Worm (Caenorhabditis elegans): Measurements from ENCODE around the gene ndus-8.

ndus-8 gene

DNA sequence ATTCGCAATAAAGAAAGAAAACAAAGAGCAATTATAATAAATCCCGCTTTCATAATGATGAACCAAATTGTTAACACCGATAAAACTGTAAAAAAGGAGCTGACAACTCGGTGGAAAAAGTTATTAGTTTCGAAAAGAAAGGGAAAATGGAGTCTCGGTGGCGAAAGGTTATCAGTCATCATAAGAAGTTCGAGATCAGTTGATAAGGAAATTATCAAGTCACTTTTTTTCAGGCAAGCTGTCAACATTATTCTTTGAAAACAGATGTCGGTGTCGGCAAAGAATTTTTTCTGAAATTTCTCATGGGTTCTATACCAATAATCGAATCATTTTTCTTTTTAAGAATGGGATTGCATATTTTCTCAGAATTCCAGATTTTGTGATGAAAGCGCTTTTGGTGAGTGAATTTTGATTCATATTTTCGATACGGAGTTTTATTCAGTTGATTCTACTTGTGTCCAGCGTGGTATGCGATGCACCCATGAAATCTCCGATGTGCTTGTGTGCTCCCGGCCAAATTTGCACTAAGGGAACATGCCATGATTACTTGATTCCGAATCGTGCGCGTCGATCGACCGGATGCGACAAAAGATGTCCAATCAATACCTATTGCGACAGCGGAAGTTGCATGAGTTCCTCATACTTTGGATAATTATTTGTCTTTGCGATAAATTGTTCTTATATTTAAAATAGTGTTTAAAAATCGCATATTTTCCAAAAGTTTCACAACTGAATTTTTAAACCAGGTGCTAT lies 45.5 kb downstream of the ndus-8 start, which contains the start of the genes F37C12.21 and F37C12.10 (continued):
- TF ChIP-seq nhr-80 (tag; optimal IDR thresholded peaks at IDR 0.05), result peak; percentile 72

DNA sequence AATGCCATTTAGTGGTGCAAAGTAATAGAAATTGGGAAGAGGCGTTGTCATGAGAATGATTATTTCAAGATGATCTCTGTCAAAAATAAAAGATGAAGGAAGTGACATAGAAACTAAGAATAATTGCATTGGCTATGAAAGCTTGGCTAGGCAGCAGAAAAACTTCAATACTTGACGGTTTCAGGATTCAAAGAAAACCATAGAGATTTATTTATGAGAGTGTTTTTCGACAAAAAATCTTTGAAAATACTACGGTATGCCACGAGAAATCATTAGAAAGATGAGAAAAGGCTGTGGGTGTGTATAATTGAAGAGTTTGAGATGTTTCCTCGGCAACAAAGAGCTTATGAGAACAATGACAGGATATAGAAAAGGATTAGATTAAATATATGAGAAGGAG lies 48.5 kb downstream of the ndus-8 start, which contains the start of gene F37C12.14:
Gene F37C12.14, minus strand, starts transcription at position 101 of the 400 bp plus-strand sequence.
- no peak for TF ChIP-seq xnd-1 (tag; optimal IDR thresholded peaks at IDR 0.05)
- TF ChIP-seq Y53F4B.3 (GFP tag; IDR thresholded peaks at IDR 0.05), result no peak
- TF ChIP-seq madf-6 (GFP tag; IDR thresholded peaks at IDR 0.05), result no peak
- TF ChIP-seq B0019.2 (GFP tag; conservative IDR thresholded peaks at IDR 0.05), result no peak
- TF ChIP-seq gei-17 (GFP tag; optimal IDR thresholded peaks at IDR 0.05), result no peak
- no peak for TF ChIP-seq F52B5.7 (tag; optimal IDR thresholded peaks at IDR 0.05)
- TF ChIP-seq bed-1 (GFP tag; IDR thresholded peaks at IDR 0.05), result no peak
- TF ChIP-seq let-526 (GFP tag; IDR thresholded peaks at IDR 0.05), result no peak
- TF ChIP-seq Y67H2A.10 (GFP tag; conservative IDR thresholded peaks at IDR 0.05), result no peak
- no peak for TF ChIP-seq ceh-58 (GFP tag; IDR thresholded peaks at IDR 0.05)
- TF ChIP-seq rpc-1 (optimal IDR thresholded peaks at IDR 0.05), result no peak
- no peak for TF ChIP-seq rpc-1 (tag; optimal IDR thresholded peaks at IDR 0.05)
- TF ChIP-seq ets-4 (GFP tag; optimal IDR thresholded peaks at IDR 0.05), result no peak
- TF ChIP-seq lir-1 (GFP tag; conservative IDR thresholded peaks at IDR 0.05), result no peak
- TF ChIP-seq die-1 (tag; optimal IDR thresholded peaks at IDR 0.05), result no peak

DNA sequence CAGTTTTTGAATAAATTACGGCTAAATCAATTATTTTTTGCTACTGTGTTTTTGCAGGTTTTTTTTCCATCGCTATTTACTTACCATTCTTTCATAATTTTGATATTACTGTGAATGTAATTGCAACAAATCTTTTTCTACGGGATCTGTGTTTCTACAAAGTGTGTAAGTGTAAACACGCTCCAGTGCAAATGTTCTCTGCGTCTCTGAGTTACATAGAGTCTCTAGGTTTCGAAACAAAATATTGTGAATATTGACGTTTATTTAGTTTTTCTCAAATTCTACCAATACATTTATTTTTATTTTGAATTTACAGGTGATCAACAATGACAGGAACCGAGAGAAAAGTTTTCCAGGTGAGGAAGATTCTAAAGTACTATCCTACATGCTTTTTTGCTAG lies 50.0 kb downstream of the ndus-8 start, which contains the start of gene yju-2:
Gene yju-2, plus strand, starts transcription at position 315 of the 400 bp plus-strand sequence.
- TF ChIP-seq lin-35 (GFP tag; optimal IDR thresholded peaks at IDR 0.05) (peak in 1 of 3 experiments; percentile 57), egl-18 (GFP tag; IDR thresholded peaks at IDR 0.05) (no peak), B0019.2 (GFP tag; conservative IDR thresholded peaks at IDR 0.05) (no peak), F39B2.1 (GFP tag; IDR thresholded peaks at IDR 0.05) (no peak), Y79H2A.3 (GFP tag; conservative IDR thresholded peaks at IDR 0.05) (no peak), madf-6 (GFP tag; IDR thresholded peaks at IDR 0.05) (no peak), ztf-6 (GFP tag; IDR thresholded peaks at IDR 0.05) (no peak), F52B5.7 (tag; optimal IDR thresholded peaks at IDR 0.05) (no peak), zfh-2 (GFP tag; conservative IDR thresholded peaks at IDR 0.05) (no peak), mes-4 (tag; optimal IDR thresholded peaks at IDR 0.05) (no peak), ama-1 (optimal IDR thresholded peaks at IDR 0.05) (peak; percentile 16), ama-1 (GFP tag; optimal IDR thresholded peaks at IDR 0.05) (peak in 1 of 2 experiments; percentile 38), egl-44 (GFP tag; IDR thresholded peaks at IDR 0.05) (no peak), ccch-3 (GFP tag; optimal IDR thresholded peaks at IDR 0.05) (no peak), tlf-1 (GFP tag; optimal IDR thresholded peaks at IDR 0.05) (no peak), madf-3 (GFP tag; IDR thresholded peaks at IDR 0.05) (0 out of 2 replicates have a peak, but pooled peaks have one; percentile 47), nhr-179 (tag; optimal IDR thresholded peaks at IDR 0.05) (no peak), Y56A3A.18 (GFP tag; IDR thresholded peaks at IDR 0.05) (no peak), sptf-2 (GFP tag; optimal IDR thresholded peaks at IDR 0.05) (no peak), akir-1 (GFP tag; optimal IDR thresholded peaks at IDR 0.05) (no peak), lag-1 (GFP tag; IDR thresholded peaks at IDR 0.05) (no peak), lin-54 (GFP tag; optimal IDR thresholded peaks at IDR 0.05) (peak; percentile 16), ztf-28 (GFP tag; IDR thresholded peaks at IDR 0.05) (no peak), hmg-1.2 (GFP tag; IDR thresholded peaks at IDR 0.05) (peak; percentile 81), F57A8.1 (GFP tag; optimal IDR thresholded peaks at IDR 0.05) (no peak), hlh-26 (GFP tag; conservative IDR thresholded peaks at IDR 0.05) (no peak), dox-1 (GFP tag; IDR thresholded peaks at IDR 0.05) (no peak), dpff-1 (tag; optimal IDR thresholded peaks at IDR 0.05) (no peak), Y53F4B.3 (GFP tag; IDR thresholded peaks at IDR 0.05) (no peak), attf-5 (GFP tag; optimal IDR thresholded peaks at IDR 0.05) (peak; percentile 12), tbx-9 (tag; optimal IDR thresholded peaks at IDR 0.05; ENCODE audit: borderline replicate concordance) (no peak), lsl-1 (GFP tag; optimal IDR thresholded peaks at IDR 0.05) (peak; percentile 7), nfya-2 (GFP tag; IDR thresholded peaks at IDR 0.05) (no peak), nhr-27 (tag; optimal IDR thresholded peaks at IDR 0.05) (peak; percentile 9)

All from whole organism, young adult.